Fruit fly (Drosophila melanogaster): ENCODE measurements around the gene Ald1.

- no peak for TF ChIP-seq EcR (GFP tag; optimal IDR thresholded peaks at IDR 0.05)
- TF ChIP-seq CG8478 (optimal IDR thresholded peaks at IDR 0.05): no peak
- no peak for TF ChIP-seq pan (optimal IDR thresholded peaks at IDR 0.05)
- no peak for TF ChIP-seq usp (GFP tag; optimal IDR thresholded peaks at IDR 0.05)
- TF ChIP-seq psq (optimal IDR thresholded peaks at IDR 0.05): no peak
Observed at dm6 chr3R:26212935-26213334, 48.5 kb downstream of the Ald1 start.

All from whole organism.